Fruit fly (Drosophila melanogaster) whole organism, embryonic: ENCODE measurements around the gene klar.

Source experiments
- ATbp ChIP-seq: fragments of 200-800 bp; sonication (Bioruptor generic); optimal IDR thresholded peaks from 2 replicates; lab custom pipeline; 2017; ENCODE audit warnings: missing biosample characterization, mild to moderate bottlenecking, missing genetic modification characterization, missing genetic modification reagents
- Bgb ChIP-seq: fragments of 200-800 bp; sonication (Bioruptor generic); IDR thresholded peaks from 2 replicates; pipeline ENCODE4 v1.3.6; 2022; ENCODE audit warnings: missing biosample characterization, missing genetic modification characterization; ENCODE audit not compliant: partially characterized antibody
- CG10267 ChIP-seq: fragments of 200-800 bp; sonication (Bioruptor generic); optimal IDR thresholded peaks from 2 replicates; lab custom pipeline; 2018; ENCODE audit warnings: missing biosample characterization, mild to moderate bottlenecking, missing genetic modification characterization, moderate library complexity
- CG10274 ChIP-seq: fragments of 200-800 bp; sonication (Bioruptor generic); optimal IDR thresholded peaks from 3 replicates; lab custom pipeline; 2017; ENCODE audit warnings: missing biosample characterization, mild to moderate bottlenecking, missing genetic modification characterization
- CG11456 ChIP-seq: fragments of 200-800 bp; sonication (Bioruptor generic); IDR thresholded peaks from 3 replicates; pipeline ENCODE4 v1.3.6; 2022; ENCODE audit warnings: missing biosample characterization, missing genetic modification characterization
- CG12744 ChIP-seq: fragments of 200-800 bp; sonication (Bioruptor generic); optimal IDR thresholded peaks from 2 replicates; lab custom pipeline; 2016; ENCODE audit warnings: missing biosample characterization, missing genetic modification characterization
- CG15479 ChIP-seq: fragments of 200-800 bp; sonication (Bioruptor generic); optimal IDR thresholded peaks from 3 replicates; lab custom pipeline; 2019; ENCODE audit warnings: missing biosample characterization, mild to moderate bottlenecking, missing genetic modification characterization, moderate library complexity
- CG18011 ChIP-seq: fragments of 200-800 bp; sonication (Bioruptor generic); optimal IDR thresholded peaks from 2 replicates; lab custom pipeline; 2017; ENCODE audit warnings: missing biosample characterization, missing genetic modification characterization, mild to moderate bottlenecking, moderate library complexity, missing genotype
- CG18619 ChIP-seq: fragments of 200-800 bp; sonication (Bioruptor generic); optimal IDR thresholded peaks from 3 replicates; lab custom pipeline; 2017; ENCODE audit warnings: missing biosample characterization, mild to moderate bottlenecking, missing genetic modification characterization
- CG2199 ChIP-seq: fragments of 200-800 bp; sonication (Bioruptor generic); IDR thresholded peaks from 3 replicates; pipeline ENCODE4 v1.3.6; 2022; ENCODE audit warnings: missing biosample characterization, missing genetic modification characterization
- CG3995 ChIP-seq: fragments of 200-800 bp; sonication (Bioruptor generic); optimal IDR thresholded peaks from 3 replicates; lab custom pipeline; 2016; ENCODE audit warnings: missing biosample characterization, missing genetic modification characterization
- CG4730 ChIP-seq: fragments of 200-800 bp; sonication (Bioruptor generic); IDR thresholded peaks from 2 replicates; pipeline ENCODE4 v1.3.6; 2022; ENCODE audit warnings: missing biosample characterization, missing genetic modification characterization
- CG6683 ChIP-seq: fragments of 200-800 bp; sonication (Bioruptor generic); optimal IDR thresholded peaks from 2 replicates; lab custom pipeline; 2017; ENCODE audit warnings: missing biosample characterization, mild to moderate bottlenecking, missing genetic modification characterization, missing genetic modification reagents
- CG7556 ChIP-seq: fragments of 200-800 bp; sonication (Bioruptor generic); optimal IDR thresholded peaks from 2 replicates; lab custom pipeline; 2017; ENCODE audit warnings: missing biosample characterization, mild to moderate bottlenecking, missing genetic modification characterization
- CG8924 ChIP-seq: fragments of 200-800 bp; optimal IDR thresholded peaks from 3 replicates; lab custom pipeline; 2019; ENCODE audit warnings: missing biosample characterization, mild to moderate bottlenecking, missing genetic modification characterization, moderate library complexity
- CG9609 ChIP-seq: fragments of 200-800 bp; sonication (Bioruptor generic); optimal IDR thresholded peaks from 3 replicates; lab custom pipeline; 2016; ENCODE audit warnings: missing biosample characterization, missing genetic modification characterization
- CG9817 ChIP-seq: fragments of 200-800 bp; sonication (Bioruptor generic); optimal IDR thresholded peaks from 2 replicates; lab custom pipeline; 2018; ENCODE audit warnings: missing biosample characterization, mild to moderate bottlenecking, missing genetic modification characterization, moderate library complexity
- Camta ChIP-seq: fragments of 200-800 bp; sonication (Bioruptor generic); optimal IDR thresholded peaks from 2 replicates; lab custom pipeline; 2016; ENCODE audit warnings: missing biosample characterization, missing genetic modification characterization
- Dip3 ChIP-seq: fragments of 200-800 bp; sonication (Bioruptor generic); optimal IDR thresholded peaks from 3 replicates; lab custom pipeline; 2016; ENCODE audit warnings: missing biosample characterization, missing genetic modification characterization
- E2f2 ChIP-seq: fragments of 200-800 bp; sonication (Bioruptor generic); IDR thresholded peaks from 2 replicates; pipeline ENCODE4 v1.3.6; 2022; ENCODE audit warnings: missing biosample characterization, missing genetic modification characterization
- HLH3B ChIP-seq: fragments of 200-800 bp; sonication (Bioruptor generic); IDR thresholded peaks from 2 replicates; pipeline ENCODE4 v1.3.6; 2022; ENCODE audit warnings: missing biosample characterization, missing genetic modification characterization
- Hmr ChIP-seq: fragments of 200-800 bp; sonication (Bioruptor generic); optimal IDR thresholded peaks from 3 replicates; lab custom pipeline; 2017; ENCODE audit warnings: mild to moderate bottlenecking, missing biosample characterization, missing genetic modification reagents, missing genetic modification characterization
- Hsf ChIP-seq: fragments of 200-800 bp; sonication (Bioruptor generic); optimal IDR thresholded peaks from 3 replicates; lab custom pipeline; 2016; ENCODE audit warnings: missing biosample characterization, missing genetic modification characterization
- Jarid2 ChIP-seq: fragments of 200-800 bp; sonication (Bioruptor generic); optimal IDR thresholded peaks from 3 replicates; lab custom pipeline; 2017; ENCODE audit warnings: mild to moderate bottlenecking, missing biosample characterization, missing genetic modification reagents, missing genetic modification characterization
- NC2β ChIP-seq: fragments of 200-800 bp; sonication (Bioruptor generic); optimal IDR thresholded peaks from 2 replicates; lab custom pipeline; 2016; ENCODE audit warnings: missing biosample characterization, missing genetic modification characterization
- NK7.1 ChIP-seq: fragments of 200-800 bp; sonication (Bioruptor generic); optimal IDR thresholded peaks from 3 replicates; lab custom pipeline; 2016; ENCODE audit warnings: missing biosample characterization, missing genetic modification characterization
- Side ChIP-seq: fragments of 200-800 bp; sonication (Bioruptor generic); optimal IDR thresholded peaks from 2 replicates; lab custom pipeline; 2016; ENCODE audit warnings: missing biosample characterization, missing genetic modification characterization
- Taf1 ChIP-seq: fragments of 200-800 bp; sonication (Bioruptor generic); IDR thresholded peaks from 2 replicates; pipeline ENCODE4 v1.3.6; 2022; ENCODE audit warnings: missing biosample characterization, missing genetic modification characterization
- cato ChIP-seq: fragments of 200-800 bp; sonication (Bioruptor generic); optimal IDR thresholded peaks from 2 replicates; lab custom pipeline; 2016; ENCODE audit warnings: missing biosample characterization, missing genetic modification characterization, borderline replicate concordance
- caup ChIP-seq: fragments of 200-800 bp; sonication (Bioruptor generic); optimal IDR thresholded peaks from 3 replicates; lab custom pipeline; 2017; ENCODE audit warnings: missing biosample characterization, mild to moderate bottlenecking, missing genetic modification characterization, moderate library complexity; ENCODE audit not compliant: severe bottlenecking
- dimm ChIP-seq: fragments of 200-800 bp; sonication (Bioruptor generic); IDR thresholded peaks from 2 replicates; pipeline ENCODE4 v1.3.6; 2022; ENCODE audit warnings: missing biosample characterization, missing genetic modification characterization
- dmrt11E ChIP-seq: fragments of 200-800 bp; sonication (Bioruptor generic); optimal IDR thresholded peaks from 3 replicates; lab custom pipeline; 2018; ENCODE audit warnings: missing biosample characterization, mild to moderate bottlenecking, missing genetic modification characterization, moderate library complexity
- dmrt99B ChIP-seq: fragments of 200-800 bp; sonication (Bioruptor generic); optimal IDR thresholded peaks from 2 replicates; lab custom pipeline; 2018; ENCODE audit warnings: missing biosample characterization, mild to moderate bottlenecking, missing genetic modification characterization, moderate library complexity
- exex ChIP-seq: fragments of 200-800 bp; sonication (Bioruptor generic); optimal IDR thresholded peaks from 4 replicates; lab custom pipeline; 2018; ENCODE audit warnings: missing biosample characterization, mild to moderate bottlenecking, missing genetic modification characterization, moderate library complexity
- fd102C ChIP-seq: fragments of 200-800 bp; sonication (Bioruptor generic); optimal IDR thresholded peaks from 2 replicates; lab custom pipeline; 2018; ENCODE audit warnings: missing biosample characterization, mild to moderate bottlenecking, missing genetic modification characterization, moderate library complexity
- fru ChIP-seq: fragments of >200 bp; optimal IDR thresholded peaks from 2 replicates; lab custom pipeline; 2017
- gce ChIP-seq: fragments of 200-800 bp; sonication (Bioruptor generic); IDR thresholded peaks from 3 replicates; pipeline ENCODE4 v1.3.6; 2022; ENCODE audit warnings: missing biosample characterization, missing genetic modification characterization
- gfzf ChIP-seq: fragments of 200-800 bp; sonication (Bioruptor generic); optimal IDR thresholded peaks from 2 replicates; lab custom pipeline; 2016; ENCODE audit warnings: missing biosample characterization, mild to moderate bottlenecking, missing genetic modification characterization, moderate library complexity
- hkb ChIP-seq, 2 experiments: fragments of 200-800 bp in 1 of 2; fragments of >200 bp in 1 of 2; sonication (Bioruptor generic) in 1 of 2; IDR thresholded peaks in 1 of 2; optimal IDR thresholded peaks in 1 of 2; 2 replicates each; pipeline versions ENCODE4 v1.3.6 to Lab custom; 2017 to 2022; ENCODE audit warnings: missing biosample characterization in 1 of 2, missing genetic modification characterization in 1 of 2
- lola ChIP-seq, 3 experiments: fragments of >200 bp in 2 of 3; fragments of 200-800 bp in 1 of 3; sonication (Bioruptor generic) in 1 of 3; optimal IDR thresholded peaks; 2 replicates each; lab custom pipeline; 2017 to 2019; ENCODE audit warnings: missing biosample characterization in 3 of 3, missing genetic modification characterization in 3 of 3, mild to moderate bottlenecking in 1 of 3, moderate library complexity in 1 of 3
- mam ChIP-seq: fragments of 200-800 bp; sonication (Bioruptor generic); optimal IDR thresholded peaks from 3 replicates; lab custom pipeline; 2016; ENCODE audit warnings: missing biosample characterization, missing genetic modification characterization
- oc ChIP-seq: fragments of 200-800 bp; sonication (Bioruptor generic); optimal IDR thresholded peaks from 2 replicates; lab custom pipeline; 2018; ENCODE audit warnings: missing biosample characterization, mild to moderate bottlenecking, missing genetic modification characterization, moderate library complexity
- otp ChIP-seq: fragments of 200-800 bp; sonication (Bioruptor generic); IDR thresholded peaks from 3 replicates; pipeline ENCODE4, ENCODE4 v1.3.6; 2022; ENCODE audit warnings: missing biosample characterization, missing genetic modification characterization
- sim ChIP-seq: fragments of 200-800 bp; sonication (Bioruptor generic); IDR thresholded peaks from 2 replicates; pipeline ENCODE4 v1.3.6; 2022; ENCODE audit warnings: missing biosample characterization, missing genetic modification characterization
- sob ChIP-seq: fragments of 200-800 bp; sonication (Bioruptor generic); IDR thresholded peaks from 2 replicates; pipeline ENCODE4 v1.3.6; 2022; ENCODE audit warnings: missing biosample characterization, missing genetic modification characterization
- tin ChIP-seq: fragments of 200-800 bp; sonication (Bioruptor generic); optimal IDR thresholded peaks from 3 replicates; lab custom pipeline; 2016; ENCODE audit warnings: missing biosample characterization, missing genetic modification characterization
- usp ChIP-seq: fragments of >200 bp; optimal IDR thresholded peaks from 2 replicates; lab custom pipeline; 2017; ENCODE audit warnings: missing biosample characterization, missing genetic modification characterization
- zen ChIP-seq: fragments of 200-800 bp; sonication (Bioruptor generic); optimal IDR thresholded peaks from 3 replicates; lab custom pipeline; 2018; ENCODE audit warnings: missing biosample characterization, mild to moderate bottlenecking, missing genetic modification characterization, moderate library complexity

The klar gene

DNA sequence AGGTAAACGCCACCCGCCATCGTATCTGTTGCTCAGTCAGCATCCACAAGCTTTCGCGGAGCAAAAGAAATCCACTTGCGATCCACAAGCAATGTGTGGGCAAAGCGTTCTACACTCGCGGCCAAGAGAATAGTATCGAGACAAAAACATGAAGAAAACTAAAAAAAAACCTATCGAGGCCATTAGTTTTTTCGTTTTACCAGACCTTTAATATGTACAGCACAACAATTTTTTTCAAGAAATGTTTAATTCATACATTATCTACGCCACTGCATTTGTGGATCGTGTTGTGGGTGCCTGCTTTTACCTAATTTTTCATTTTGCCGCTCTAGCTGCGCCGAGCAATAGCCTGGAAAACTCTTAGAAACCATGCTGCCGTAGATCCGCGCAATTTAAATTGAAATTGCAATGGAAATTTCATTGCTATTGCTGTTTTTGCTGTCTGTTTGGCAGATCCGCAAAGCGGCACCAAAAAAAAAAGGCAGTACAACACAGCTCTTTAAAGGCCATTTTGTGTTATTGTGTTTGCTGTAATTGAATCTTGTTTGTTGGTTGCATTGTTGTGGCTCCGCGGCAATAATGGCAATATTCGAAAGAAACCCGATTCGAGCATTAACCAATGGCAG is 22.7 kb upstream of the klar start (continued):
- TF ChIP-seq gce (GFP tag; lab: Robert Waterston, UW) (peak; percentile 74; the same call in 1 of the 3 replicates), dmrt11E (tag; lab: Kevin White, UChicago) (peak; percentile 0), CG4730 (0 out of 2 replicates have a peak, but pooled peaks have one; percentile 27), caup (GFP tag; lab: Kevin White, UChicago) (peak; percentile 61), Bgb (GFP tag; lab: Robert Waterston, UW) (no peak), sob (peak; percentile 74), CG9817 (tag; lab: Kevin White, UChicago) (peak; percentile 22), usp (GFP tag; lab: Kevin White, UChicago) (no peak), CG18619 (GFP tag; lab: Kevin White, UChicago) (peak; percentile 28), CG6683 (peak; percentile 20), Side (peak; percentile 64), fd102C (no peak), zen (tag; lab: Kevin White, UChicago) (peak; percentile 33), ATbp (GFP tag; lab: Kevin White, UChicago) (peak; percentile 76), otp (GFP tag; lab: Robert Waterston, UW) (peak; percentile 61; the same call in 1 of the 3 replicates), sim (peak; percentile 72), CG10267 (tag; lab: Kevin White, UChicago) (peak; percentile 62), NC2β (GFP tag; lab: Kevin White, UChicago) (peak; percentile 36), hkb (optimal IDR thresholded peaks at IDR 0.05; lab: Kevin White, UChicago) (no peak), hkb (GFP tag; IDR thresholded peaks at IDR 0.05; lab: Robert Waterston, UW) (peak; percentile 90), HLH3B (GFP tag; lab: Robert Waterston, UW) (peak; percentile 37; the same call in 1 of the 2 replicates), Camta (peak; percentile 2), CG2199 (GFP tag; lab: Robert Waterston, UW) (peak; percentile 82; the same call in 2 of the 3 replicates), NK7.1 (peak; percentile 50), CG7556 (GFP tag; lab: Kevin White, UChicago) (peak; percentile 48), tin (peak; percentile 71), gfzf (GFP tag; lab: Kevin White, UChicago) (no peak), CG3995 (GFP tag; lab: Kevin White, UChicago) (no peak), dimm (GFP tag; lab: Robert Waterston, UW) (peak; percentile 39; the same call in 1 of the 2 replicates), Taf1 (GFP tag; lab: Robert Waterston, UW) (0 out of 2 replicates have a peak, but pooled peaks have one; percentile 26), Dip3 (GFP tag; lab: Kevin White, UChicago) (no peak), CG9609 (GFP tag; lab: Kevin White, UChicago) (peak; percentile 24), E2f2 (GFP tag; lab: Robert Waterston, UW) (peak; percentile 46; the same call in 1 of the 2 replicates), CG8924 (tag; lab: Kevin White, UChicago) (peak; percentile 37), oc (peak; percentile 34), Jarid2 (GFP tag; lab: Kevin White, UChicago) (peak; percentile 39), CG10274 (GFP tag; lab: Kevin White, UChicago) (no peak), dmrt99B (peak; percentile 79), CG12744 (GFP tag; lab: Kevin White, UChicago) (no peak), cato (GFP tag; lab: Kevin White, UChicago) (peak; percentile 21), Hmr (peak; percentile 43), exex (tag; lab: Kevin White, UChicago) (peak; percentile 1), CG15479 (no peak), CG11456 (GFP tag; lab: Robert Waterston, UW) (0 out of 3 replicates have a peak, but pooled peaks have one; percentile 65), CG18011 (GFP tag; lab: Kevin White, UChicago) (peak; percentile 23), mam (GFP tag; lab: Kevin White, UChicago) (peak; percentile 24), Hsf (GFP tag; lab: Kevin White, UChicago) (peak; percentile 51), lola (GFP tag; optimal IDR thresholded peaks at IDR 0.05; lab: Kevin White, UChicago) (peak in 1 of 3 experiments; percentile 18), fru (lab: Kevin White, UChicago) (no peak)
